ENCODE assay signal across 4 worm cellular contexts in genomic region chrX:369923-370322, ce11.
TF ChIP-seq lines count a peak whose summit lies in the region.

No protein-coding gene starts in this region.

TF ChIP-seq in whole organism, L1 larva, 84 proteins besides CTCF, POLR2A, EP300 and RAD21:
- peak; percentile 10 for TF ChIP-seq mep-1 (tag; optimal IDR thresholded peaks at IDR 0.05; lab: Kevin White, UChicago)
- TF ChIP-seq efl-1 (optimal IDR thresholded peaks at IDR 0.05; lab: Kevin White, UChicago): peak in 1 of 2 experiments; percentile 18
- peak in 1 of 2 experiments; percentile 42 for TF ChIP-seq efl-1 (GFP tag; optimal IDR thresholded peaks at IDR 0.05 in 1 of 2; lab: Kevin White, UChicago)
- TF ChIP-seq C04F5.9 (tag; optimal IDR thresholded peaks at IDR 0.05; lab: Kevin White, UChicago): no peak
- TF ChIP-seq skn-1 (tag; optimal IDR thresholded peaks at IDR 0.05; lab: Kevin White, UChicago): peak; percentile 25

TF ChIP-seq in whole organism, L2 larva, 48 proteins besides CTCF, POLR2A, EP300 and RAD21:
- no peak for TF ChIP-seq dmd-4 (tag; optimal IDR thresholded peaks at IDR 0.05; lab: Kevin White, UChicago)
- TF ChIP-seq C34F6.9 (tag; optimal IDR thresholded peaks at IDR 0.05; lab: Kevin White, UChicago): peak; percentile 48
- no peak for TF ChIP-seq peb-1 (tag; optimal IDR thresholded peaks at IDR 0.05; lab: Kevin White, UChicago)
- TF ChIP-seq unc-55 (GFP tag; optimal IDR thresholded peaks at IDR 0.05; lab: Kevin White, UChicago): peak; percentile 59
- no peak for TF ChIP-seq nhr-10 (tag; optimal IDR thresholded peaks at IDR 0.05; lab: Kevin White, UChicago)
- no peak for TF ChIP-seq lin-13 (GFP tag; optimal IDR thresholded peaks at IDR 0.05; lab: Kevin White, UChicago)
- TF ChIP-seq Y55F3AM.14 (GFP tag; optimal IDR thresholded peaks at IDR 0.05; lab: Kevin White, UChicago): no peak
- TF ChIP-seq unc-62 (GFP tag; optimal IDR thresholded peaks at IDR 0.05; lab: Kevin White, UChicago): no peak
TF ChIP-seq in whole organism, L2 larva: peak in this region for 2.

TF ChIP-seq in whole organism, L3 larva, 47 proteins besides CTCF, POLR2A, EP300 and RAD21:
- no peak for TF ChIP-seq fkh-10 (GFP tag; optimal IDR thresholded peaks at IDR 0.05; lab: Kevin White, UChicago)
- peak; percentile 55 for TF ChIP-seq hmg-11 (tag; optimal IDR thresholded peaks at IDR 0.05; lab: Kevin White, UChicago)

TF ChIP-seq in whole organism, mixed stage, embryonic, 35 proteins besides CTCF, POLR2A, EP300 and RAD21:
- TF ChIP-seq tbx-8 (GFP tag; optimal IDR thresholded peaks at IDR 0.05; lab: Kevin White, UChicago) (no peak), ceh-43 (GFP tag; optimal IDR thresholded peaks at IDR 0.05; lab: Kevin White, UChicago) (no peak), ztf-11 (tag; optimal IDR thresholded peaks at IDR 0.05; lab: Kevin White, UChicago) (no peak), sptf-1 (tag; optimal IDR thresholded peaks at IDR 0.05; lab: Kevin White, UChicago) (no peak), nhr-2 (tag; optimal IDR thresholded peaks at IDR 0.05; lab: Kevin White, UChicago) (peak; percentile 3), mls-2 (tag; optimal IDR thresholded peaks at IDR 0.05; lab: Kevin White, UChicago) (no peak)

Comparison
In these comparisons a context has a peak if more than half of its experiments do, and no peak if none do; other contexts are left out.
1. Of the 22 proteins assayed by ChIP-seq in both whole organism, L1 larva and whole organism, L2 larva: peak only in whole organism, L1 larva: skn-1; only in whole organism, L2 larva: none; in both: none; in neither: 21.